Fruit fly (Drosophila melanogaster): Measurements from ENCODE around the gene CG3061.

The CG3061 gene

DNA sequence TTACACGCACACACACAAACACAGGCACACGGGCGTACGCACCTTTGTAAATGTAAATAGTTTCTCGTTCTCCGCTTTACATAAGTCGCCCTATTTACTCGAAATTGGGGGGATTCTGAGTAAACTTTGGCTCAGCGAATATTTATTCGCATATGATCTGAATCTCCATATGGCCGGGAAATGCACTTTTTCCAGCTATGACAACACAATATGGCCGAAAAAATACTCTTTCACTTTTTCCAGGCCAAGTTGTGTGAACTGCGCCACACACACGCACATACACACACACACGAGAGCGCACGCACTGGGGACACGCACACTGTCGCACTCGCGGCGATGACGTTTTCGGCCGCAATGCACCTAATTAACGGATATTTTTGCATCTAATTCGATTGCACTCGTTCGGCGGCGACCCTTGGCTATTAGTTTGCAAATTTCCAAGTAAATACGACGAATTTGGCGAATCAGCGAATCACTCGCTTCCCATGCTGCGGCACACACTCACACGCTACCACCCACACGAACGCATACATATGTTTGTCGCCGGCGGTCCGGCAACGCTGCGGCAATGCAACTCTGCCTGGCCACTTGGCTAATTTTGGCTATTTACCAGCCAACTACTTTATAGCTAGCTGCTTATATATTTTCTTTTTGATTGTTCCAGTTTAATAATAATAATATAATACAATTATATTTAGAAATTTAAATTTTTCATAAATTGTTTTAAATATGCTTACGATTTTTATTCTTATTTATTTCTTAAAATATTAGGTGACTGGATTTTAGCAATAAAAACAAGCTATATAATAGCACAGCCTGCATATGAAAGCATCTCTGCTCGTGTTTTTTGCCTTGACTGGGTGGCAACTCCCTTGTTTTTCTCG lies at the start of gene CG3061, which contains the start of gene rdx:
Gene CG3061, plus strand, starts transcription at position 841 of the 884 bp plus-strand sequence.
Gene rdx, minus strand, starts transcription at position 527 of the 884 bp plus-strand sequence.
- TF ChIP-seq CG32006 (GFP tag; optimal IDR thresholded peaks at IDR 0.05) (peak; percentile 63), Eip78C (GFP tag) (peak; percentile 38), lz (GFP tag; optimal IDR thresholded peaks at IDR 0.05) (peak; percentile 16), dac (GFP tag; optimal IDR thresholded peaks at IDR 0.05) (no peak), achi (GFP tag; optimal IDR thresholded peaks at IDR 0.05) (peak; percentile 9), esn (GFP tag; optimal IDR thresholded peaks at IDR 0.05) (peak; percentile 28), CG11902 (GFP tag; optimal IDR thresholded peaks at IDR 0.05) (peak; percentile 37), CG8632 (GFP tag; optimal IDR thresholded peaks at IDR 0.05) (peak; percentile 33), salr (GFP tag; optimal IDR thresholded peaks at IDR 0.05) (peak in 1 of 2 experiments; percentile 46), spab (GFP tag; optimal IDR thresholded peaks at IDR 0.05) (no peak), dsx (GFP tag; optimal IDR thresholded peaks at IDR 0.05; ENCODE audit: poor library complexity, severe bottlenecking) (peak; percentile 45), CG34406 (GFP tag; optimal IDR thresholded peaks at IDR 0.05) (peak; percentile 16), Hr4 (GFP tag; optimal IDR thresholded peaks at IDR 0.05) (peak; percentile 24), CG9139 (GFP tag; optimal IDR thresholded peaks at IDR 0.05) (no peak), Hr39 (GFP tag; optimal IDR thresholded peaks at IDR 0.05) (peak; percentile 7), CG15336 (GFP tag; IDR thresholded peaks at IDR 0.05) (no peak), fkh (GFP tag; optimal IDR thresholded peaks at IDR 0.05) (peak; percentile 74), CG10631 (GFP tag; optimal IDR thresholded peaks at IDR 0.05) (peak; percentile 67), svp (GFP tag) (peak; percentile 65), Ets96B (tag; optimal IDR thresholded peaks at IDR 0.05) (peak; percentile 57), cyc (GFP tag; optimal IDR thresholded peaks at IDR 0.05) (peak; percentile 26), CG4318 (GFP tag; optimal IDR thresholded peaks at IDR 0.05) (peak; percentile 19), CG8319 (GFP tag; optimal IDR thresholded peaks at IDR 0.05) (no peak), ss (GFP tag; optimal IDR thresholded peaks at IDR 0.05) (peak in 1 of 2 experiments; percentile 14), CG3032 (tag; optimal IDR thresholded peaks at IDR 0.05) (peak; percentile 66), OdsH (GFP tag; optimal IDR thresholded peaks at IDR 0.05) (peak; percentile 49), CG6163 (GFP tag; IDR thresholded peaks at IDR 0.05) (0 out of 3 replicates have a peak, but pooled peaks have one; percentile 10), acj6 (GFP tag; optimal IDR thresholded peaks at IDR 0.05) (peak; percentile 53), CG31627 (GFP tag; optimal IDR thresholded peaks at IDR 0.05) (peak; percentile 5), CG6276 (GFP tag; optimal IDR thresholded peaks at IDR 0.05) (no peak), Gug (GFP tag; IDR thresholded peaks at IDR 0.05) (no peak), CG8119 (GFP tag; IDR thresholded peaks at IDR 0.05) (0 out of 3 replicates have a peak, but pooled peaks have one; percentile 12), CG6808 (GFP tag; optimal IDR thresholded peaks at IDR 0.05) (peak; percentile 0)

DNA sequence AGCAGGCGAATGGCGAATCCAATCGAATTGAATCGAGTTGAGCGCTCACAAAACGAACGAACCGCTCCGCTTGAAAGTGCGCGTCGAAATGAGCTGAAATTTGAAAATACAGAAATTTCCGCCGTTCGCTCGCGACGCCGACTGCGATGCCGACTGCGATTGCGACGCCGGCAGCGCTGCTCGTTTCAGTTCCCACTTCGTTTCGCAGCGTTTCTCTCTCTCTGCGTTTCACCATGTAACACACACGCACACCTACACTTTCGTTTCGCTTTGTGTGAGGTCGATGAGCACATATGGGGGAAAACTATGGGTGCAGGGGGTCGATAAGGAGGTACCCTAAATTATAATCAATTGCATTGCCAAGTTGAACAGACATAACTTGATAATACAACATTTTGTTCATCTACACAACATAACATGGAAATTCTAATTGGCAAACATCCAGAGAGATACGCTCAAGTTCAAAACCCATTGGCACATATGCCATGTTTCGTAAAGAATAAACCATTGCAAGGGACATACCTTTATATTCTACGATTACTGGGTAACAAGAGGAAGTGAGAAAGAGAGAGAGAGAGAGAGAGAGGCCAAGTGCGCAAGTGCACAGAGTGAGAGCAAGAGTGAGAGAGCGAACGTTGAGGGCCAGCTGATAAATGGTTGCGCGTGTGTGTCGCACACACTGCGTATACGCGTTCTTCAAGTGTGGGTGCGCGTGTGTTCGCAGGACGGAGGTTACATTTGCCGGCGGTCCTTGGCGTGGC lies 48.7 kb upstream of the CG3061 start:
- TF ChIP-seq esn (GFP tag; optimal IDR thresholded peaks at IDR 0.05), result peak; percentile 98
- peak; percentile 90 for TF ChIP-seq Gug (GFP tag; IDR thresholded peaks at IDR 0.05)
- peak; percentile 96 for TF ChIP-seq OdsH (GFP tag; optimal IDR thresholded peaks at IDR 0.05)
- TF ChIP-seq fd85E (GFP tag; optimal IDR thresholded peaks at IDR 0.05), result peak; percentile 93
- TF ChIP-seq salr (GFP tag; optimal IDR thresholded peaks at IDR 0.05), result peak; percentile 91 to 96
- peak; percentile 92 for TF ChIP-seq CG8319 (GFP tag; optimal IDR thresholded peaks at IDR 0.05)
- TF ChIP-seq CG3032 (tag; optimal IDR thresholded peaks at IDR 0.05), result peak; percentile 93
- TF ChIP-seq Eip78C (GFP tag), result peak; percentile 99
- TF ChIP-seq CG6163 (GFP tag; IDR thresholded peaks at IDR 0.05), result peak; percentile 92
- TF ChIP-seq CG10669 (GFP tag; optimal IDR thresholded peaks at IDR 0.05), result peak; percentile 96
- peak; percentile 97 for TF ChIP-seq pdm3 (GFP tag; optimal IDR thresholded peaks at IDR 0.05)
- TF ChIP-seq achi (GFP tag; optimal IDR thresholded peaks at IDR 0.05), result peak; percentile 95
- peak; percentile 92 for TF ChIP-seq ss (GFP tag; optimal IDR thresholded peaks at IDR 0.05)
- TF ChIP-seq Ets21C (GFP tag; optimal IDR thresholded peaks at IDR 0.05), result peak; percentile 95
- peak; percentile 95 for TF ChIP-seq Smox (GFP tag; optimal IDR thresholded peaks at IDR 0.05)
- peak; percentile 97 for TF ChIP-seq acj6 (GFP tag; optimal IDR thresholded peaks at IDR 0.05)
- TF ChIP-seq CG11902 (GFP tag; optimal IDR thresholded peaks at IDR 0.05), result peak; percentile 96
- peak; percentile 95 for TF ChIP-seq Ets96B (tag; optimal IDR thresholded peaks at IDR 0.05)
- peak; percentile 90 for TF ChIP-seq CG4318 (GFP tag; optimal IDR thresholded peaks at IDR 0.05)
- peak; percentile 95 for TF ChIP-seq CG8632 (GFP tag; optimal IDR thresholded peaks at IDR 0.05)
- TF ChIP-seq CG9139 (GFP tag; optimal IDR thresholded peaks at IDR 0.05), result peak; percentile 85
- TF ChIP-seq cyc (GFP tag; optimal IDR thresholded peaks at IDR 0.05), result peak; percentile 97
- TF ChIP-seq Eip75B (GFP tag; optimal IDR thresholded peaks at IDR 0.05), result peak; percentile 97
- peak; percentile 97 for TF ChIP-seq topi (GFP tag; optimal IDR thresholded peaks at IDR 0.05)
- peak; percentile 90 for TF ChIP-seq CG6854 (GFP tag; optimal IDR thresholded peaks at IDR 0.05)
- TF ChIP-seq Hr4 (GFP tag; optimal IDR thresholded peaks at IDR 0.05), result peak; percentile 95
- TF ChIP-seq CG6808 (GFP tag; optimal IDR thresholded peaks at IDR 0.05), result peak; percentile 88
- TF ChIP-seq spab (GFP tag; optimal IDR thresholded peaks at IDR 0.05), result peak; percentile 90
- peak; percentile 86 for TF ChIP-seq CG11762 (GFP tag; optimal IDR thresholded peaks at IDR 0.05; ENCODE audit: insufficient read depth)
- peak; percentile 97 for TF ChIP-seq CG6792 (GFP tag; optimal IDR thresholded peaks at IDR 0.05)
